Worm (Caenorhabditis elegans) whole organism, L4/young adult: ENCODE data around the gene tyr-2.

Experiments
- W03F9.2 ChIP-seq: fragments of 150-350 bp; optimal IDR thresholded peaks from 2 replicates; lab custom pipeline; 2014; ENCODE audit warnings: missing biosample characterization, missing genetic modification characterization
- dao-5 ChIP-seq: sonication (generic microtip); optimal IDR thresholded peaks from 2 replicates; lab custom pipeline; 2016; ENCODE audit warnings: missing genotype, missing genetic modification characterization, moderate library complexity, missing compliant biosample characterization
- him-1 ChIP-seq: sonication (generic microtip); optimal IDR thresholded peaks from 2 replicates; lab custom pipeline; 2016; ENCODE audit warnings: missing genotype, missing genetic modification reagents, missing genetic modification characterization, missing compliant biosample characterization

- TF ChIP-seq dao-5 (tag; lab: Kevin White, UChicago) (no peak), him-1 (no peak), W03F9.2 (tag; lab: Kevin White, UChicago) (no peak)
Measured at ce11 chrIII:13729760-13730159, 14.3 kb upstream of the tyr-2 start.
